Fruit fly (Drosophila melanogaster): ENCODE results near the gene Arts.
A peak's percentile ranks its signal among the peaks of the same experiment; 100 is the strongest.

Arts gene

dm6 chr3L:16587994-16588622 lies 14.5 kb upstream of the Arts start (continued):
- TF ChIP-seq ci (GFP tag; IDR thresholded peaks at IDR 0.05) (peak; percentile 77; the same call in 2 of the 3 replicates), gsb (GFP tag; IDR thresholded peaks at IDR 0.05) (peak; percentile 11; the same call in 1 of the 2 replicates), gsb-n (tag; optimal IDR thresholded peaks at IDR 0.05) (no peak), Camta (GFP tag; optimal IDR thresholded peaks at IDR 0.05) (peak; percentile 59), CG1233 (GFP tag; optimal IDR thresholded peaks at IDR 0.05) (peak; percentile 13), CG18262 (tag; optimal IDR thresholded peaks at IDR 0.05) (peak; percentile 62), CG12659 (GFP tag; optimal IDR thresholded peaks at IDR 0.05) (peak; percentile 84), CG9215 (GFP tag; IDR thresholded peaks at IDR 0.05) (peak; percentile 58; the same call in 1 of the 2 replicates), hb (GFP tag; IDR thresholded peaks at IDR 0.05; ENCODE audit: partially characterized antibody) (peak; percentile 92), Sry-β (GFP tag; optimal IDR thresholded peaks at IDR 0.05) (peak; percentile 52), Chrac-16 (GFP tag; optimal IDR thresholded peaks at IDR 0.05) (peak; percentile 56), Rfx (GFP tag; IDR thresholded peaks at IDR 0.05) (peak; percentile 83), CG14014 (GFP tag; IDR thresholded peaks at IDR 0.05) (peak; percentile 65; the same call in 1 of the 2 replicates), lilli (GFP tag; optimal IDR thresholded peaks at IDR 0.05) (peak; percentile 71), sna (GFP tag; IDR thresholded peaks at IDR 0.05; ENCODE audit: partially characterized antibody) (peak; percentile 96), CG12236 (GFP tag; optimal IDR thresholded peaks at IDR 0.05) (no peak), CG9609 (GFP tag; optimal IDR thresholded peaks at IDR 0.05) (peak; percentile 62), BEAF-32 (GFP tag; optimal IDR thresholded peaks at IDR 0.05) (peak; percentile 100), CG6254 (GFP tag; optimal IDR thresholded peaks at IDR 0.05) (no peak), twi (tag; optimal IDR thresholded peaks at IDR 0.05) (peak; percentile 31), da (GFP tag; optimal IDR thresholded peaks at IDR 0.05) (peak; percentile 10), gem (tag; optimal IDR thresholded peaks at IDR 0.05) (peak; percentile 72), pb (GFP tag; optimal IDR thresholded peaks at IDR 0.05) (peak; percentile 61), CG1792 (GFP tag; optimal IDR thresholded peaks at IDR 0.05) (peak; percentile 50), CG6272 (GFP tag; IDR thresholded peaks at IDR 0.05) (peak; percentile 54), phol (tag; optimal IDR thresholded peaks at IDR 0.05) (peak; percentile 76), CG33557 (GFP tag; optimal IDR thresholded peaks at IDR 0.05) (peak; percentile 6), schlank (tag; optimal IDR thresholded peaks at IDR 0.05) (no peak), CG4820 (GFP tag; optimal IDR thresholded peaks at IDR 0.05) (peak; percentile 26), gcm (GFP tag; optimal IDR thresholded peaks at IDR 0.05) (peak; percentile 1), sc (optimal IDR thresholded peaks at IDR 0.05) (no peak), sc (GFP tag; optimal IDR thresholded peaks at IDR 0.05) (peak; percentile 11), onecut (GFP tag; IDR thresholded peaks at IDR 0.05) (peak; percentile 57), Xbp1 (GFP tag; optimal IDR thresholded peaks at IDR 0.05) (peak; percentile 63), tio (GFP tag; optimal IDR thresholded peaks at IDR 0.05) (no peak), PHDP (tag; optimal IDR thresholded peaks at IDR 0.05) (peak; percentile 63), Antp (GFP tag; optimal IDR thresholded peaks at IDR 0.05) (peak; percentile 44), lola (GFP tag; optimal IDR thresholded peaks at IDR 0.05) (peak in 1 of 3 experiments; percentile 21), CG7357 (GFP tag; IDR thresholded peaks at IDR 0.05) (peak; percentile 51; the same call in 1 of the 3 replicates), ind (GFP tag; optimal IDR thresholded peaks at IDR 0.05) (peak; percentile 41), chif (GFP tag; optimal IDR thresholded peaks at IDR 0.05) (peak; percentile 9 to 36), tin (GFP tag; optimal IDR thresholded peaks at IDR 0.05) (peak; percentile 60), Dll (GFP tag; IDR thresholded peaks at IDR 0.05; ENCODE audit: partially characterized antibody) (peak; percentile 98), toy (GFP tag; IDR thresholded peaks at IDR 0.05) (peak; percentile 34; the same call in 1 of the 2 replicates), CG12769 (tag; optimal IDR thresholded peaks at IDR 0.05) (no peak), HmgD (GFP tag; optimal IDR thresholded peaks at IDR 0.05) (peak; percentile 89), CG31388 (GFP tag; optimal IDR thresholded peaks at IDR 0.05) (no peak), Scr (GFP tag; IDR thresholded peaks at IDR 0.05; ENCODE audit: partially characterized antibody) (peak; percentile 97), tgo (GFP tag; IDR thresholded peaks at IDR 0.05) (peak; percentile 28; the same call in 1 of the 3 replicates)

All from whole organism, embryonic.